Fruit fly (Drosophila melanogaster) whole organism, wandering third instar larva: Measurements from ENCODE around the gene CG14853.

ENCODE experiments used
- CG32264 ChIP-seq: fragments of 200-800 bp; sonication (Bioruptor generic); optimal IDR thresholded peaks from 2 replicates; lab custom pipeline; 2016; ENCODE audit warnings: missing biosample characterization, missing genetic modification characterization
- Dfd ChIP-seq: fragments of >200 bp; optimal IDR thresholded peaks from 2 replicates; lab custom pipeline; 2017; ENCODE audit warnings: missing biosample characterization, missing genetic modification characterization
- HLH106 ChIP-seq: fragments of 200-800 bp; optimal IDR thresholded peaks from 3 replicates; lab custom pipeline; 2019; ENCODE audit warnings: missing biosample characterization, mild to moderate bottlenecking, missing genetic modification characterization, moderate library complexity
- Hr78 ChIP-seq: fragments of >200 bp; optimal IDR thresholded peaks from 2 replicates; lab custom pipeline; 2017; ENCODE audit warnings: missing biosample characterization, missing genetic modification characterization
- foxo ChIP-seq, 2 experiments: fragments of 200-800 bp; sonication (Bioruptor generic); optimal IDR thresholded peaks; 2 replicates in 1 of 2; 3 replicates in 1 of 2; lab custom pipeline; 2016 to 2017; ENCODE audit warnings: missing biosample characterization in 2 of 2, missing genetic modification characterization in 2 of 2
- jim ChIP-seq: fragments of 175-275, 200-325 bp; sonication (Bioruptor generic); optimal IDR thresholded peaks from 2 replicates; lab custom pipeline; 2016; ENCODE audit warnings: missing biosample characterization, mild to moderate bottlenecking, missing genetic modification characterization
- sv ChIP-seq: fragments of 200-800 bp; sonication (Bioruptor generic); optimal IDR thresholded peaks from 3 replicates; lab custom pipeline; 2016; ENCODE audit warnings: missing biosample characterization, missing genetic modification characterization

- TF ChIP-seq CG32264 (GFP tag; lab: Kevin White, UChicago) (no peak), foxo (GFP tag; optimal IDR thresholded peaks at IDR 0.05; lab: Kevin White, UChicago) (no peak), HLH106 (tag; lab: Kevin White, UChicago) (no peak), sv (GFP tag; lab: Kevin White, UChicago) (no peak), Hr78 (GFP tag; lab: Kevin White, UChicago) (no peak), Dfd (GFP tag; lab: Kevin White, UChicago) (no peak), jim (GFP tag; lab: Kevin White, UChicago) (no peak)
These were observed 42.1 kb upstream of the CG14853 start, which contains the start of gene CG31313 for dm6 chr3R:14567329-14567728.
